Fruit fly (Drosophila melanogaster): ENCODE data around the gene CG43136.

DNA sequence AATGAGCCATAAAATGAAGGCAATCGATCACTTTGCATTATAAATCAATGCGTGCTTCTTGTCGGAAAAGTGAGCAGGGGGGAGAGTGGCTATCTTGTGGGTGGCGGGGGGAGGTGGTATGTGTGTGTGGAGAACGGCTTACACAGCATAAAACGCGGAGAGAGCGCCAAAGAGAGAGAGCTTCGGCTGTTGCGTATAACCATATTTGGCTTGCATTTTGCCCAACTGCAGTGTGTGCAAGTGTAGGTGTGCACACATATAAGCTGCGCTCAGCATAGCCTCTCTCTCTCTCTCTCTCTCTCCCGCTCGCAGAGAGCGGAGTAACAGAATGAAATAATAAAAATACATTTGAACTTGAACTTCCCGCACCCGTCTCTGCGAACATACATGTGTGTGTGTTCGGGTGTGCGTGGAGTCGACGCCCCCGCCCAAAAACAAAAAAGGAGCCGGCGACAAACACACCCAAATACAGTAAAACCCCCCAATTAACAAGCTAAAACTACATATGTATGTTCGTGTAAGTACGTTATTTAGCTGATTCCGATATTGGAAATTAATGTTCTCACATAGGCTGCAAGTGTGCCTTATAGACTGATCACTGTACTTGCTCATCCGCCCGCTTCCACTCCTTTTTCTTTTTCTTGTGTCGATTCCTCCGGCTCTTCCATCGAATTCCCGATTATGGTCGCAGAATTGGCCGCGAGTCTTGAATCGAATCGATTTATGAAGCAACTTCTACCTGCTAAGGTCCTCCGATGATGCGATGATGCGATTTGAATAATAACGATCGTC lies 33.4 kb downstream of the CG43136 start:
- TF ChIP-seq CTCF (optimal IDR thresholded peaks at IDR 0.05), result no peak
- no peak for TF ChIP-seq CG8478 (optimal IDR thresholded peaks at IDR 0.05)
